Fruit fly (Drosophila melanogaster) whole organism, embryonic: Measurements from ENCODE around the gene Gale.

Experiments used
- Aef1 ChIP-seq: fragments of 200-800 bp; sonication (Bioruptor generic); IDR thresholded peaks from 3 replicates; pipeline ENCODE4 v1.3.6; 2022; ENCODE audit warnings: missing biosample characterization, missing genetic modification characterization
- Antp ChIP-seq: fragments of 200-800 bp; sonication (Bioruptor generic); optimal IDR thresholded peaks from 3 replicates; lab custom pipeline; 2016; ENCODE audit warnings: missing biosample characterization, missing genetic modification characterization
- B-H2 ChIP-seq: fragments of 200-800 bp; sonication (Bioruptor generic); optimal IDR thresholded peaks from 2 replicates; lab custom pipeline; 2018; ENCODE audit warnings: missing biosample characterization, mild to moderate bottlenecking, missing genetic modification characterization
- Bgb ChIP-seq: fragments of 200-800 bp; sonication (Bioruptor generic); IDR thresholded peaks from 2 replicates; pipeline ENCODE4 v1.3.6; 2022; ENCODE audit warnings: missing biosample characterization, missing genetic modification characterization; ENCODE audit not compliant: partially characterized antibody
- CG1024 ChIP-seq: fragments of 200-800 bp; sonication (Bioruptor generic); IDR thresholded peaks from 2 replicates; pipeline ENCODE4 v1.3.6; 2022; ENCODE audit warnings: missing biosample characterization, missing genetic modification characterization
- CG11085 ChIP-seq: fragments of 200-800 bp; sonication (Bioruptor generic); IDR thresholded peaks from 2 replicates; pipeline ENCODE4 v1.3.6; 2022; ENCODE audit warnings: missing biosample characterization, missing genetic modification characterization
- CG11560 ChIP-seq: fragments of 200-800 bp; sonication (Bioruptor generic); IDR thresholded peaks from 3 replicates; pipeline ENCODE4 v1.3.6; 2022; ENCODE audit warnings: missing biosample characterization, missing genetic modification characterization
- CG11723 ChIP-seq: fragments of 200-800 bp; sonication (Bioruptor generic); optimal IDR thresholded peaks from 2 replicates; lab custom pipeline; 2017; ENCODE audit warnings: missing biosample characterization, mild to moderate bottlenecking, missing genetic modification characterization
- CG15479 ChIP-seq: fragments of 200-800 bp; sonication (Bioruptor generic); optimal IDR thresholded peaks from 3 replicates; lab custom pipeline; 2019; ENCODE audit warnings: missing biosample characterization, mild to moderate bottlenecking, missing genetic modification characterization, moderate library complexity
- CG17568 ChIP-seq: fragments of 200-800 bp; sonication (Bioruptor generic); optimal IDR thresholded peaks from 2 replicates; lab custom pipeline; 2018; ENCODE audit warnings: missing biosample characterization, mild to moderate bottlenecking, missing genetic modification characterization, moderate library complexity
- CG31388 ChIP-seq: fragments of 200-800 bp; sonication (Bioruptor generic); optimal IDR thresholded peaks from 2 replicates; lab custom pipeline; 2016; ENCODE audit warnings: missing biosample characterization, missing genetic modification characterization
- CG31441 ChIP-seq: fragments of 200-800 bp; sonication (Bioruptor generic); IDR thresholded peaks from 2 replicates; pipeline ENCODE4 v1.3.6; 2022; ENCODE audit warnings: missing biosample characterization, missing genetic modification characterization
- CG4424 ChIP-seq: fragments of 200-800 bp; sonication (Bioruptor generic); optimal IDR thresholded peaks from 3 replicates; lab custom pipeline; 2016; ENCODE audit warnings: missing biosample characterization, missing genetic modification characterization
- CG6683 ChIP-seq: fragments of 200-800 bp; sonication (Bioruptor generic); optimal IDR thresholded peaks from 2 replicates; lab custom pipeline; 2017; ENCODE audit warnings: missing biosample characterization, mild to moderate bottlenecking, missing genetic modification characterization, missing genetic modification reagents
- CG9215 ChIP-seq: fragments of 200-800 bp; sonication (Bioruptor generic); IDR thresholded peaks from 2 replicates; pipeline ENCODE4 v1.3.6; 2022; ENCODE audit warnings: missing biosample characterization, missing genetic modification characterization
- Ets97D ChIP-seq: fragments of 200-800 bp; sonication (Bioruptor generic); optimal IDR thresholded peaks from 3 replicates; lab custom pipeline; 2016; ENCODE audit warnings: missing biosample characterization, missing genetic modification characterization
- HHEX ChIP-seq: fragments of 200-800 bp; sonication (Bioruptor generic); optimal IDR thresholded peaks from 3 replicates; lab custom pipeline; 2017; ENCODE audit warnings: missing biosample characterization, mild to moderate bottlenecking, missing genetic modification characterization, missing genetic modification reagents
- HLHmδ ChIP-seq: fragments of 200-800 bp; sonication (Bioruptor generic); optimal IDR thresholded peaks from 2 replicates; lab custom pipeline; 2018; ENCODE audit warnings: missing biosample characterization, mild to moderate bottlenecking, missing genetic modification characterization, moderate library complexity
- HmgD ChIP-seq: fragments of 200-800 bp; sonication (Bioruptor generic); optimal IDR thresholded peaks from 3 replicates; lab custom pipeline; 2016; ENCODE audit warnings: missing biosample characterization, missing genetic modification characterization
- Hsf ChIP-seq: fragments of 200-800 bp; sonication (Bioruptor generic); optimal IDR thresholded peaks from 3 replicates; lab custom pipeline; 2016; ENCODE audit warnings: missing biosample characterization, missing genetic modification characterization
- Max ChIP-seq: fragments of 200-800 bp; sonication (Bioruptor generic); optimal IDR thresholded peaks from 2 replicates; lab custom pipeline; 2016; ENCODE audit warnings: missing biosample characterization, mild to moderate bottlenecking, missing genetic modification characterization
- Six4 ChIP-seq: fragments of 200-800 bp; sonication (Bioruptor generic); optimal IDR thresholded peaks from 2 replicates; lab custom pipeline; 2016; ENCODE audit warnings: missing biosample characterization, missing genetic modification characterization
- amos ChIP-seq: fragments of 200-800 bp; sonication (Bioruptor generic); IDR thresholded peaks from 2 replicates; pipeline ENCODE4 v1.3.6; 2022; ENCODE audit warnings: missing biosample characterization, missing genetic modification characterization; ENCODE audit not compliant: partially characterized antibody
- ara ChIP-seq: fragments of 200-800 bp; sonication (Bioruptor generic); IDR thresholded peaks from 2 replicates; pipeline ENCODE4 v1.3.6; 2022; ENCODE audit warnings: missing biosample characterization, missing genetic modification characterization
- ase ChIP-seq: fragments of 200-800 bp; sonication (Bioruptor generic); IDR thresholded peaks from 3 replicates; pipeline ENCODE4 v1.3.6; 2022; ENCODE audit warnings: missing biosample characterization, missing genetic modification characterization
- cwo ChIP-seq: fragments of 200-800 bp; sonication (Bioruptor generic); optimal IDR thresholded peaks from 3 replicates; lab custom pipeline; 2017; ENCODE audit warnings: missing biosample characterization, missing genetic modification characterization, mild to moderate bottlenecking, moderate library complexity, missing genetic modification reagents
- emc ChIP-seq: fragments of 200-800 bp; sonication (Bioruptor generic); optimal IDR thresholded peaks from 2 replicates; lab custom pipeline; 2016; ENCODE audit warnings: missing biosample characterization, missing genetic modification characterization
- en ChIP-seq: fragments of 200-800 bp; sonication (Bioruptor generic); optimal IDR thresholded peaks from 2 replicates; lab custom pipeline; 2016; ENCODE audit warnings: missing biosample characterization, missing genetic modification characterization
- eve ChIP-seq, 2 experiments: fragments of >200 bp; optimal IDR thresholded peaks; 2 replicates each; lab custom pipeline; 2017; ENCODE audit warnings: missing biosample characterization in 2 of 2, missing genetic modification characterization in 2 of 2
- ewg ChIP-seq: fragments of 200-800 bp; sonication (Bioruptor generic); optimal IDR thresholded peaks from 3 replicates; lab custom pipeline; 2017; ENCODE audit warnings: mild to moderate bottlenecking, missing biosample characterization, missing genetic modification reagents, missing genetic modification characterization
- fd3F ChIP-seq: fragments of 200-800 bp; sonication (Bioruptor generic); optimal IDR thresholded peaks from 2 replicates; lab custom pipeline; 2018; ENCODE audit warnings: missing biosample characterization, mild to moderate bottlenecking, missing genetic modification characterization, moderate library complexity
- ftz-f1 ChIP-seq: fragments of 200-800 bp; sonication (Bioruptor generic); optimal IDR thresholded peaks from 2 replicates; lab custom pipeline; 2016; ENCODE audit warnings: missing biosample characterization, missing genetic modification characterization
- grn ChIP-seq: fragments of 200-800 bp; sonication (Bioruptor generic); optimal IDR thresholded peaks from 3 replicates; lab custom pipeline; 2017; ENCODE audit warnings: missing biosample characterization, missing genetic modification characterization
- gt ChIP-seq: fragments of 200-800 bp; sonication (Bioruptor generic); IDR thresholded peaks from 2 replicates; pipeline ENCODE4 v1.3.6; 2022; ENCODE audit warnings: missing biosample characterization, missing genetic modification characterization
- ind ChIP-seq: fragments of 200-800 bp; sonication (Bioruptor generic); optimal IDR thresholded peaks from 3 replicates; lab custom pipeline; 2016; ENCODE audit warnings: missing biosample characterization, missing genetic modification characterization
- inv ChIP-seq: fragments of 200-800 bp; sonication (Bioruptor generic); IDR thresholded peaks from 2 replicates; pipeline ENCODE4 v1.3.6; 2022; ENCODE audit warnings: missing biosample characterization, missing genetic modification characterization; ENCODE audit not compliant: partially characterized antibody
- lbe ChIP-seq: fragments of 200-800 bp; sonication (Bioruptor generic); optimal IDR thresholded peaks from 2 replicates; lab custom pipeline; 2016; ENCODE audit warnings: missing biosample characterization, mild to moderate bottlenecking, missing genetic modification characterization
- lov ChIP-seq, 2 experiments: fragments of 200-800 bp in 1 of 2; fragments of >200 bp in 1 of 2; sonication (Bioruptor generic) in 1 of 2; IDR thresholded peaks in 1 of 2; optimal IDR thresholded peaks in 1 of 2; 2 replicates in 1 of 2; 3 replicates in 1 of 2; pipeline versions ENCODE4 v1.3.6 to Lab custom; 2017 to 2022; ENCODE audit warnings: missing biosample characterization in 1 of 2, missing genetic modification characterization in 1 of 2
- nerfin-1 ChIP-seq: fragments of 200-800 bp; sonication (Bioruptor generic); optimal IDR thresholded peaks from 3 replicates; lab custom pipeline; 2019; ENCODE audit warnings: missing biosample characterization, mild to moderate bottlenecking, missing genetic modification characterization, moderate library complexity
- nom ChIP-seq: fragments of 200-800 bp; sonication (Bioruptor generic); optimal IDR thresholded peaks from 2 replicates; lab custom pipeline; 2017; ENCODE audit warnings: missing biosample characterization, missing genetic modification characterization, mild to moderate bottlenecking, moderate library complexity, missing genetic modification reagents
- oc ChIP-seq: fragments of 200-800 bp; sonication (Bioruptor generic); optimal IDR thresholded peaks from 2 replicates; lab custom pipeline; 2018; ENCODE audit warnings: missing biosample characterization, mild to moderate bottlenecking, missing genetic modification characterization, moderate library complexity
- pan ChIP-seq, 4 experiments: fragments of >200 bp in 3 of 4; fragments of 200-800 bp in 1 of 4; sonication (Bioruptor generic) in 1 of 4; optimal IDR thresholded peaks in 3 of 4; IDR thresholded peaks in 1 of 4; 2 replicates each; pipeline versions ENCODE4 v1.3.6 to Lab custom; 2017 to 2022; ENCODE audit warnings: missing biosample characterization in 2 of 4, missing genetic modification characterization in 2 of 4, mixed read lengths in 1 of 4
- psq ChIP-seq: fragments of 200-800 bp; sonication (Bioruptor generic); optimal IDR thresholded peaks from 2 replicates; lab custom pipeline; 2017; ENCODE audit warnings: missing biosample characterization, missing genetic modification characterization
- salm ChIP-seq: fragments of 200-800 bp; sonication (Bioruptor generic); optimal IDR thresholded peaks from 2 replicates; lab custom pipeline; 2018; ENCODE audit warnings: missing biosample characterization, mild to moderate bottlenecking, missing genetic modification characterization
- sc ChIP-seq, 3 experiments: fragments of >200 bp in 2 of 3; fragments of 200-800 bp in 1 of 3; sonication (Bioruptor generic) in 1 of 3; optimal IDR thresholded peaks; 2 replicates in 2 of 3; 3 replicates in 1 of 3; lab custom pipeline; 2017; ENCODE audit warnings: mild to moderate bottlenecking in 1 of 3, missing biosample characterization in 1 of 3, missing genetic modification characterization in 1 of 3, missing genetic modification reagents in 1 of 3
- sima ChIP-seq: fragments of 200-800 bp; sonication (Bioruptor generic); optimal IDR thresholded peaks from 2 replicates; lab custom pipeline; 2016; ENCODE audit warnings: missing biosample characterization, missing genetic modification characterization
- tin ChIP-seq: fragments of 200-800 bp; sonication (Bioruptor generic); optimal IDR thresholded peaks from 3 replicates; lab custom pipeline; 2016; ENCODE audit warnings: missing biosample characterization, missing genetic modification characterization
- toy ChIP-seq: fragments of 200-800 bp; sonication (Bioruptor generic); IDR thresholded peaks from 2 replicates; pipeline ENCODE4 v1.3.6; 2022; ENCODE audit warnings: missing biosample characterization, missing genetic modification characterization

Gale gene

DNA sequence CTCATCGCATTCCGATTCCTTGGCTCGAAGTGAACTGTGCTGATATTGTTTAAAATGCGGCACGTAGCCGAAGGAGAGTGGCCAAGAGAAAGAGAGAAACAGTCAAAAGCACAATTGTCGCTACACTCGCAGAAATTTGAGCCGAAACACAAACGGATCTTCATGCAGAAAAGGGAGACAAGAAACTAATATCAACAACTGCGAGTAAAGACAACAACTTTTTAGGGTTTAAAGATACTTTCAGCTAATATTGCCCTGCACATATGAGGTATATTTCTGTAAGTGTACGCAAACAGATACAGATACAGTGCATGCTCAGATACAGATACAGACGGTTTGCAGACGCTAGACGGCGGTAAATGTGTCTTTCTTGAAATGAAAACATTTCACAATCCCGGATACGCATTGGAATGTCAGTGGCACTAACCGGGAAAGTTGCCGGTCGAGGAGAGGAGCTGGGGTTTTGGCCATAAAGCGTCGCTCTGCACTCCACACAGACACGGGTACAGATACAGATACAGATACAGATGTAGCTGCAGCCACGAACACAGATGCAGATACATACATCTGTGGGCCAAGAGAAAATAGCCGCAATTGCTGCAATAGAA lies 4.1 kb upstream of the Gale start (continued):
- no peak for TF ChIP-seq sc (optimal IDR thresholded peaks at IDR 0.05; lab: Kevin White, UChicago)
- peak; percentile 80 for TF ChIP-seq sc (GFP tag; optimal IDR thresholded peaks at IDR 0.05; lab: Kevin White, UChicago)
- TF ChIP-seq CG15479 (GFP tag; lab: Kevin White, UChicago): no peak
- TF ChIP-seq Antp (GFP tag; lab: Kevin White, UChicago): peak; percentile 90
- peak; percentile 71 for TF ChIP-seq lbe (GFP tag; lab: Kevin White, UChicago)
- TF ChIP-seq eve (GFP tag; optimal IDR thresholded peaks at IDR 0.05; lab: Kevin White, UChicago): no peak
- peak; percentile 89 for TF ChIP-seq ewg (GFP tag; lab: Kevin White, UChicago)
- peak; percentile 33; the same call in 1 of the 2 replicates for TF ChIP-seq CG11085
- peak; percentile 91 for TF ChIP-seq CG4424 (GFP tag; lab: Kevin White, UChicago)
- TF ChIP-seq HLHmδ (GFP tag; lab: Kevin White, UChicago): no peak
- TF ChIP-seq en (GFP tag; lab: Kevin White, UChicago): peak; percentile 86
- peak; percentile 91 for TF ChIP-seq ara
- TF ChIP-seq amos (GFP tag; lab: Robert Waterston, UW): no peak
- TF ChIP-seq HHEX (GFP tag; lab: Kevin White, UChicago): peak; percentile 79
- TF ChIP-seq salm (tag; lab: Kevin White, UChicago): peak; percentile 80
- no peak for TF ChIP-seq inv
- peak; percentile 72 for TF ChIP-seq HmgD
- TF ChIP-seq ind (GFP tag; lab: Kevin White, UChicago): peak; percentile 91
- peak; percentile 58; the same call in 1 of the 3 replicates for TF ChIP-seq CG11560 (tag; lab: Robert Waterston, UW)
- peak; percentile 17 for TF ChIP-seq nom (GFP tag; lab: Kevin White, UChicago)
- peak; percentile 95 for TF ChIP-seq oc (tag; lab: Kevin White, UChicago)
- TF ChIP-seq fd3F (GFP tag; lab: Kevin White, UChicago): peak; percentile 62
- TF ChIP-seq Six4 (GFP tag; lab: Kevin White, UChicago): peak; percentile 76
- TF ChIP-seq Bgb: no peak
- TF ChIP-seq lov (optimal IDR thresholded peaks at IDR 0.05; lab: Kevin White, UChicago): no peak
- TF ChIP-seq lov (GFP tag; IDR thresholded peaks at IDR 0.05; lab: Robert Waterston, UW): peak; percentile 86; the same call in 2 of the 3 replicates
- peak; percentile 64 for TF ChIP-seq Ets97D (GFP tag; lab: Kevin White, UChicago)
- peak; percentile 76 for TF ChIP-seq gt (GFP tag; lab: Robert Waterston, UW)
- peak; percentile 83 for TF ChIP-seq CG11723 (GFP tag; lab: Kevin White, UChicago)
- peak; percentile 53 for TF ChIP-seq grn (GFP tag; lab: Kevin White, UChicago)
- peak; percentile 67 for TF ChIP-seq cwo
- peak; percentile 88 for TF ChIP-seq Hsf (GFP tag; lab: Kevin White, UChicago)
- TF ChIP-seq Aef1 (GFP tag; lab: Robert Waterston, UW): peak; percentile 83
- TF ChIP-seq CG1024 (GFP tag; lab: Robert Waterston, UW): peak; percentile 88
- TF ChIP-seq ftz-f1: no peak
- TF ChIP-seq emc: peak; percentile 47
- peak; percentile 89 for TF ChIP-seq CG31441
- TF ChIP-seq B-H2 (GFP tag; lab: Kevin White, UChicago): no peak
- TF ChIP-seq psq (GFP tag; lab: Kevin White, UChicago): peak; percentile 65
- no peak for TF ChIP-seq toy
- TF ChIP-seq CG17568 (GFP tag; lab: Kevin White, UChicago): peak; percentile 69
- TF ChIP-seq pan (optimal IDR thresholded peaks at IDR 0.05; lab: Kevin White, UChicago): no peak
- TF ChIP-seq pan (GFP tag; optimal IDR thresholded peaks at IDR 0.05 in 1 of 2, IDR thresholded peaks at IDR 0.05 in 1 of 2): peak in 1 of 2 experiments; percentile 93
- peak; percentile 83 for TF ChIP-seq nerfin-1 (tag; lab: Kevin White, UChicago)
- TF ChIP-seq Max (GFP tag; lab: Kevin White, UChicago): peak; percentile 74
- TF ChIP-seq CG31388: peak; percentile 58
- peak; percentile 60; the same call in 1 of the 2 replicates for TF ChIP-seq CG9215 (GFP tag; lab: Robert Waterston, UW)
- peak; percentile 36 for TF ChIP-seq CG6683
- TF ChIP-seq ase (GFP tag; lab: Robert Waterston, UW): peak; percentile 85
- peak; percentile 93 for TF ChIP-seq tin (GFP tag; lab: Kevin White, UChicago)
- TF ChIP-seq sima (GFP tag; lab: Kevin White, UChicago): peak; percentile 72
